Worm (Caenorhabditis elegans) whole organism, L2 larva: ENCODE data around the gene F53H8.3.

ENCODE experiments used
- C34F6.9 ChIP-seq: fragments of 150-350 bp; optimal IDR thresholded peaks from 2 replicates; lab custom pipeline; 2014; ENCODE audit warnings: missing biosample characterization, missing genetic modification characterization
- F13H6.1 ChIP-seq: sonication (generic microtip); optimal IDR thresholded peaks from 2 replicates; lab custom pipeline; 2016; ENCODE audit warnings: missing genetic modification characterization, missing compliant biosample characterization
- R02D3.7 ChIP-seq: fragments of 150-350 bp; optimal IDR thresholded peaks from 2 replicates; lab custom pipeline; 2014; ENCODE audit warnings: missing biosample characterization, missing genetic modification characterization
- Y55F3AM.14 ChIP-seq: fragments of 200-800 bp; sonication (Bioruptor generic); optimal IDR thresholded peaks from 2 replicates; lab custom pipeline; 2018; ENCODE audit warnings: mild to moderate bottlenecking, missing genetic modification characterization, missing compliant biosample characterization
- ZK546.5 ChIP-seq: sonication (generic microtip); optimal IDR thresholded peaks from 2 replicates; lab custom pipeline; 2017; ENCODE audit warnings: missing biosample characterization, missing genetic modification characterization
- alr-1 ChIP-seq: fragments of 150-350 bp; optimal IDR thresholded peaks from 2 replicates; lab custom pipeline; 2014; ENCODE audit warnings: missing biosample characterization, missing genetic modification characterization
- aly-2 ChIP-seq: fragments of 150-350 bp; optimal IDR thresholded peaks from 2 replicates; lab custom pipeline; 2014; ENCODE audit warnings: missing biosample characterization, missing genetic modification characterization
- ama-1 ChIP-seq: fragments of 150-350 bp; optimal IDR thresholded peaks from 2 replicates; lab custom pipeline; 2018; ENCODE audit warnings: inconsistent platforms
- blmp-1 ChIP-seq: sonication (generic microtip); optimal IDR thresholded peaks from 2 replicates; lab custom pipeline; 2017; ENCODE audit warnings: missing genetic modification characterization, mild to moderate bottlenecking, missing compliant biosample characterization, antibody characterized with exemption, moderate library complexity; ENCODE audit not compliant: insufficient read depth
- ceh-16 ChIP-seq: fragments of 150-350 bp; optimal IDR thresholded peaks from 2 replicates; lab custom pipeline; 2014; ENCODE audit warnings: missing biosample characterization, missing genetic modification characterization
- crh-2 ChIP-seq: sonication (generic microtip); optimal IDR thresholded peaks from 2 replicates; lab custom pipeline; 2017; ENCODE audit warnings: missing biosample characterization, missing genetic modification characterization
- dmd-4 ChIP-seq: sonication (generic microtip); optimal IDR thresholded peaks from 2 replicates; lab custom pipeline; 2017; ENCODE audit warnings: missing biosample characterization, missing genetic modification characterization
- egl-27 ChIP-seq: sonication (generic microtip); optimal IDR thresholded peaks from 3 replicates; lab custom pipeline; 2017; ENCODE audit warnings: missing biosample characterization, missing genetic modification reagents, missing genetic modification characterization
- elt-1 ChIP-seq: fragments of 150-350 bp; optimal IDR thresholded peaks from 2 replicates; lab custom pipeline; 2014; ENCODE audit warnings: missing biosample characterization, missing genetic modification characterization
- elt-3 ChIP-seq: sonication (generic microtip); optimal IDR thresholded peaks from 2 replicates; lab custom pipeline; 2017; ENCODE audit warnings: missing biosample characterization, missing genetic modification characterization
- fos-1 ChIP-seq: fragments of 150-350 bp; optimal IDR thresholded peaks from 2 replicates; lab custom pipeline; 2014; ENCODE audit warnings: missing biosample characterization, missing genetic modification characterization
- gmeb-1 ChIP-seq: fragments of 150-350 bp; optimal IDR thresholded peaks from 2 replicates; lab custom pipeline; 2014; ENCODE audit warnings: missing biosample characterization, missing genetic modification characterization
- lin-11 ChIP-seq: fragments of 150-350 bp; sonication (generic microtip); optimal IDR thresholded peaks from 2 replicates; lab custom pipeline; 2014; ENCODE audit warnings: missing biosample characterization, missing genetic modification characterization, inconsistent platforms, mixed read lengths
- lin-13 ChIP-seq: fragments of 150-350 bp; optimal IDR thresholded peaks from 2 replicates; lab custom pipeline; 2014; ENCODE audit warnings: missing biosample characterization, missing genetic modification reagents, missing genetic modification characterization
- lin-39 ChIP-seq: fragments of 150-350 bp; optimal IDR thresholded peaks from 2 replicates; lab custom pipeline; 2014; ENCODE audit warnings: missing biosample characterization, missing genetic modification reagents, missing genetic modification characterization
- lsy-2 ChIP-seq, 2 experiments: fragments of 150-350 bp in 1 of 2; sonication (generic microtip) in 1 of 2; optimal IDR thresholded peaks; 2 replicates each; lab custom pipeline; 2014 to 2017; ENCODE audit warnings: missing biosample characterization in 2 of 2, missing genetic modification characterization in 2 of 2
- mab-5 ChIP-seq: fragments of 150-350 bp; optimal IDR thresholded peaks from 2 replicates; lab custom pipeline; 2014; ENCODE audit warnings: missing biosample characterization, missing genetic modification characterization
- mbf-1 ChIP-seq: sonication (generic microtip); optimal IDR thresholded peaks from 2 replicates; lab custom pipeline; 2017; ENCODE audit warnings: missing biosample characterization, missing genetic modification characterization
- mdl-1 ChIP-seq, 2 experiments: fragments of 150-350 bp in 1 of 2; sonication (generic microtip) in 1 of 2; optimal IDR thresholded peaks; 2 replicates each; lab custom pipeline; 2017; ENCODE audit warnings: missing biosample characterization in 2 of 2, missing genetic modification characterization in 2 of 2
- nhr-10 ChIP-seq: sonication (generic microtip); optimal IDR thresholded peaks from 2 replicates; lab custom pipeline; 2017; ENCODE audit warnings: missing biosample characterization, missing genetic modification characterization
- nhr-11 ChIP-seq: fragments of 150-350 bp; optimal IDR thresholded peaks from 2 replicates; lab custom pipeline; 2014; ENCODE audit warnings: missing biosample characterization, missing genetic modification characterization
- nhr-12 ChIP-seq: fragments of 150-350 bp; optimal IDR thresholded peaks from 2 replicates; lab custom pipeline; 2014; ENCODE audit warnings: missing biosample characterization, missing genetic modification characterization
- nhr-129 ChIP-seq: fragments of 150-350 bp; optimal IDR thresholded peaks from 2 replicates; lab custom pipeline; 2014; ENCODE audit warnings: missing biosample characterization, missing genetic modification characterization
- nhr-21 ChIP-seq: fragments of 150-350 bp; optimal IDR thresholded peaks from 2 replicates; lab custom pipeline; 2014; ENCODE audit warnings: missing biosample characterization, missing genetic modification characterization
- nhr-23 ChIP-seq: fragments of 150-350 bp; optimal IDR thresholded peaks from 2 replicates; lab custom pipeline; 2014; ENCODE audit warnings: missing biosample characterization, missing genetic modification reagents, missing genetic modification characterization
- nhr-237 ChIP-seq: fragments of 150-350 bp; optimal IDR thresholded peaks from 2 replicates; lab custom pipeline; 2014; ENCODE audit warnings: missing biosample characterization, missing genetic modification characterization
- nhr-25 ChIP-seq: fragments of 150-350 bp; sonication (generic microtip); optimal IDR thresholded peaks from 3 replicates; lab custom pipeline; 2014; ENCODE audit warnings: missing biosample characterization, missing genetic modification characterization
- nhr-6 ChIP-seq: fragments of 150-350 bp; optimal IDR thresholded peaks from 2 replicates; lab custom pipeline; 2014; ENCODE audit warnings: missing biosample characterization, missing genetic modification characterization
- nhr-77 ChIP-seq: fragments of 150-350 bp; optimal IDR thresholded peaks from 2 replicates; lab custom pipeline; 2014; ENCODE audit warnings: missing biosample characterization, missing genetic modification characterization
- peb-1 ChIP-seq: fragments of 150-350 bp; optimal IDR thresholded peaks from 2 replicates; lab custom pipeline; 2014; ENCODE audit warnings: missing biosample characterization, missing genetic modification characterization
- sem-4 ChIP-seq: fragments of 150-350 bp; optimal IDR thresholded peaks from 2 replicates; lab custom pipeline; 2014; ENCODE audit warnings: missing biosample characterization, missing genetic modification reagents, missing genetic modification characterization
- skn-1 ChIP-seq: sonication (generic microtip); optimal IDR thresholded peaks from 2 replicates; lab custom pipeline; 2017; ENCODE audit warnings: missing biosample characterization, missing genetic modification characterization
- sma-3 ChIP-seq: sonication (generic microtip); optimal IDR thresholded peaks from 2 replicates; lab custom pipeline; 2016; ENCODE audit warnings: missing genetic modification reagents, missing genetic modification characterization, missing compliant biosample characterization
- sma-9 ChIP-seq, 2 experiments: fragments of 150-350 bp in 1 of 2; sonication (generic microtip) in 1 of 2; optimal IDR thresholded peaks; 2 replicates each; lab custom pipeline; 2014 to 2016; ENCODE audit warnings: missing genetic modification characterization in 2 of 2, mild to moderate bottlenecking in 1 of 2, missing biosample characterization in 1 of 2, missing compliant biosample characterization in 1 of 2, missing genetic modification reagents in 1 of 2, moderate library complexity in 1 of 2
- snpc-4 ChIP-seq: fragments of 150-350 bp; optimal IDR thresholded peaks from 2 replicates; lab custom pipeline; 2014; ENCODE audit warnings: missing biosample characterization, missing genetic modification characterization
- unc-39 ChIP-seq: fragments of 150-350 bp; optimal IDR thresholded peaks from 2 replicates; lab custom pipeline; 2014; ENCODE audit warnings: missing biosample characterization, missing genetic modification characterization
- unc-55 ChIP-seq: fragments of 150-350 bp; sonication (generic microtip); optimal IDR thresholded peaks from 3 replicates; lab custom pipeline; 2014; ENCODE audit warnings: missing biosample characterization, missing genetic modification reagents, missing genetic modification characterization
- unc-62 ChIP-seq: fragments of 150-350 bp; optimal IDR thresholded peaks from 2 replicates; lab custom pipeline; 2014; ENCODE audit warnings: missing biosample characterization, missing genetic modification reagents, missing genetic modification characterization
- zag-1 ChIP-seq: fragments of 150-350 bp; optimal IDR thresholded peaks from 2 replicates; lab custom pipeline; 2014; ENCODE audit warnings: missing biosample characterization, missing genetic modification characterization
- ztf-1 ChIP-seq: fragments of 200-800 bp; sonication (Bioruptor generic); conservative IDR thresholded peaks from 2 replicates; pipeline ENCODE4 v1.3.6; 2022; ENCODE audit warnings: missing genetic modification characterization, missing compliant biosample characterization
- ztf-11 ChIP-seq: sonication (generic microtip); optimal IDR thresholded peaks from 2 replicates; lab custom pipeline; 2017; ENCODE audit warnings: missing biosample characterization, missing genetic modification characterization

Gene F53H8.3

ce11 chrX:947885-948284 is 9.5 kb downstream of the F53H8.3 start:
- TF ChIP-seq nhr-11 (tag; lab: Kevin White, UChicago) (no peak), unc-39 (tag; lab: Kevin White, UChicago) (no peak), ZK546.5 (no peak), nhr-21 (tag; lab: Kevin White, UChicago) (no peak), alr-1 (tag; lab: Kevin White, UChicago) (no peak), lin-13 (no peak), ztf-11 (tag; lab: Kevin White, UChicago) (no peak)

- TF ChIP-seq ztf-11 (tag; lab: Kevin White, UChicago), result no peak
- no peak for TF ChIP-seq nhr-129
- no peak for TF ChIP-seq dmd-4 (tag; lab: Kevin White, UChicago)
- no peak for TF ChIP-seq nhr-21 (tag; lab: Kevin White, UChicago)
- no peak for TF ChIP-seq egl-27
- no peak for TF ChIP-seq mdl-1 (tag; optimal IDR thresholded peaks at IDR 0.05; lab: Kevin White, UChicago)
- no peak for TF ChIP-seq gmeb-1 (tag; lab: Kevin White, UChicago)
- TF ChIP-seq ztf-1, result no peak
- no peak for TF ChIP-seq zag-1 (tag; lab: Kevin White, UChicago)
- no peak for TF ChIP-seq nhr-11 (tag; lab: Kevin White, UChicago)
- no peak for TF ChIP-seq crh-2 (tag; lab: Kevin White, UChicago)
- no peak for TF ChIP-seq fos-1 (tag; lab: Kevin White, UChicago)
- no peak for TF ChIP-seq lin-11
- TF ChIP-seq sma-3, result no peak
- no peak for TF ChIP-seq mab-5 (tag; lab: Kevin White, UChicago)
- TF ChIP-seq unc-62, result no peak
- no peak for TF ChIP-seq mbf-1 (tag; lab: Kevin White, UChicago)
- no peak for TF ChIP-seq F13H6.1 (tag; lab: Kevin White, UChicago)
- TF ChIP-seq, all 48 proteins: peak for 0
Measured at ce11 chrX:948783-949182, 10.4 kb downstream of the F53H8.3 start, which contains the start of gene sms-2. sms-2 (minus strand) TSS chrX:948883.

ce11 chrX:949466-949865 is 11.1 kb downstream of the F53H8.3 start:
- peak; percentile 84 for TF ChIP-seq ceh-16 (tag; lab: Kevin White, UChicago)
- no peak for TF ChIP-seq mbf-1 (tag; lab: Kevin White, UChicago)
- peak; percentile 74 for TF ChIP-seq snpc-4 (tag; lab: Kevin White, UChicago)
- TF ChIP-seq nhr-23 (tag; lab: Kevin White, UChicago), result no peak
- peak; percentile 13 for TF ChIP-seq ZK546.5
- peak; percentile 51 for TF ChIP-seq unc-62
- TF ChIP-seq egl-27, result peak; percentile 94
- no peak for TF ChIP-seq nhr-11 (tag; lab: Kevin White, UChicago)
- TF ChIP-seq ztf-11 (tag; lab: Kevin White, UChicago), result peak; percentile 44
- peak; percentile 96 for TF ChIP-seq F13H6.1 (tag; lab: Kevin White, UChicago)
- TF ChIP-seq mab-5 (tag; lab: Kevin White, UChicago), result peak; percentile 96
- peak; percentile 71 for TF ChIP-seq lin-39 (tag; lab: Kevin White, UChicago)
- peak in 1 of 2 experiments; percentile 82 for TF ChIP-seq mdl-1 (tag; optimal IDR thresholded peaks at IDR 0.05; lab: Kevin White, UChicago)
- TF ChIP-seq alr-1 (tag; lab: Kevin White, UChicago), result no peak
- TF ChIP-seq gmeb-1 (tag; lab: Kevin White, UChicago), result peak; percentile 64
- TF ChIP-seq C34F6.9 (tag; lab: Kevin White, UChicago), result peak; percentile 98
- peak; percentile 77 to 90 for TF ChIP-seq lsy-2 (tag; optimal IDR thresholded peaks at IDR 0.05; lab: Kevin White, UChicago)
- TF ChIP-seq nhr-21 (tag; lab: Kevin White, UChicago), result peak; percentile 87
- peak; percentile 98 for TF ChIP-seq nhr-129
- peak; percentile 85 for TF ChIP-seq crh-2 (tag; lab: Kevin White, UChicago)
- TF ChIP-seq Y55F3AM.14 (GFP tag; lab: Kevin White, UChicago), result peak; percentile 91
- no peak for TF ChIP-seq ztf-1
- TF ChIP-seq nhr-12 (tag; lab: Kevin White, UChicago), result no peak
- TF ChIP-seq peb-1 (tag; lab: Kevin White, UChicago), result no peak
- TF ChIP-seq lin-11, result peak; percentile 83
- no peak for TF ChIP-seq nhr-237 (tag; lab: Kevin White, UChicago)
- TF ChIP-seq aly-2, result peak; percentile 73
- TF ChIP-seq sma-3, result peak; percentile 78
- peak; percentile 58 for TF ChIP-seq unc-39 (tag; lab: Kevin White, UChicago)
- no peak for TF ChIP-seq elt-3 (tag; lab: Kevin White, UChicago)
- TF ChIP-seq skn-1, result peak; percentile 54
- peak; percentile 95 for TF ChIP-seq sma-9 (GFP tag; optimal IDR thresholded peaks at IDR 0.05; lab: Kevin White, UChicago)
- TF ChIP-seq sma-9 (tag; optimal IDR thresholded peaks at IDR 0.05; lab: Kevin White, UChicago), result no peak
- TF ChIP-seq elt-1 (tag; lab: Kevin White, UChicago), result no peak
- TF ChIP-seq fos-1 (tag; lab: Kevin White, UChicago), result peak; percentile 84
- TF ChIP-seq nhr-6 (tag; lab: Kevin White, UChicago), result peak; percentile 93
- peak; percentile 75 for TF ChIP-seq nhr-25 (tag; lab: Kevin White, UChicago)
- no peak for TF ChIP-seq R02D3.7 (tag; lab: Kevin White, UChicago)
- peak; percentile 99 for TF ChIP-seq unc-55 (GFP tag; lab: Kevin White, UChicago)
- peak; percentile 97 for TF ChIP-seq zag-1 (tag; lab: Kevin White, UChicago)
- peak; percentile 57 for TF ChIP-seq blmp-1 (tag; lab: Kevin White, UChicago)
- TF ChIP-seq dmd-4 (tag; lab: Kevin White, UChicago), result no peak
- peak; percentile 58 for TF ChIP-seq nhr-10 (tag; lab: Kevin White, UChicago)
- TF ChIP-seq nhr-77, result no peak
- peak; percentile 94 for TF ChIP-seq sem-4 (tag; lab: Kevin White, UChicago)
- no peak for TF ChIP-seq ama-1 (lab: Kevin White, UChicago)
